Worm (Caenorhabditis elegans): Measurements from ENCODE around the gene jmjd-1.2.
A peak's percentile ranks its signal among the peaks of the same experiment; 100 is the strongest.

Gene jmjd-1.2

ce11 chrIV:4705182-4705581, 44.4 kb downstream of the jmjd-1.2 start (continued):
- TF ChIP-seq akir-1 (GFP tag; optimal IDR thresholded peaks at IDR 0.05) (no peak), ztf-18 (tag; optimal IDR thresholded peaks at IDR 0.05) (peak; percentile 72), pbrm-1 (GFP tag; IDR thresholded peaks at IDR 0.05) (peak; percentile 52), F57C9.4 (tag; optimal IDR thresholded peaks at IDR 0.05) (no peak), hmg-20 (GFP tag; IDR thresholded peaks at IDR 0.05) (no peak), madf-6 (GFP tag; IDR thresholded peaks at IDR 0.05) (no peak), F23B12.7 (tag; optimal IDR thresholded peaks at IDR 0.05; ENCODE audit: insufficient read depth) (no peak), egrh-3 (GFP tag; IDR thresholded peaks at IDR 0.05) (peak; percentile 50; the same call in 1 of the 2 replicates), zim-3 (tag; optimal IDR thresholded peaks at IDR 0.05) (no peak), T26A5.8 (tag; optimal IDR thresholded peaks at IDR 0.05) (no peak), ekl-4 (GFP tag; IDR thresholded peaks at IDR 0.05) (no peak), mes-4 (tag; optimal IDR thresholded peaks at IDR 0.05) (no peak), nfyb-1 (GFP tag; IDR thresholded peaks at IDR 0.05) (peak; percentile 59; the same call in 1 of the 2 replicates), cebp-2 (GFP tag; IDR thresholded peaks at IDR 0.05) (no peak), somi-1 (GFP tag; optimal IDR thresholded peaks at IDR 0.05) (no peak), madf-3 (GFP tag; IDR thresholded peaks at IDR 0.05) (peak; percentile 26; the same call in 1 of the 2 replicates), C06A6.2 (GFP tag; conservative IDR thresholded peaks at IDR 0.05) (no peak), repo-1 (tag; optimal IDR thresholded peaks at IDR 0.05) (peak; percentile 21), F39B2.1 (GFP tag; IDR thresholded peaks at IDR 0.05) (no peak), let-607 (tag; optimal IDR thresholded peaks at IDR 0.05) (peak in 1 of 2 experiments; percentile 27), lir-1 (GFP tag; conservative IDR thresholded peaks at IDR 0.05) (no peak), madf-10 (tag; optimal IDR thresholded peaks at IDR 0.05) (peak; percentile 19), nfya-2 (GFP tag; IDR thresholded peaks at IDR 0.05) (no peak)

- no peak for TF ChIP-seq mxl-1 (tag; optimal IDR thresholded peaks at IDR 0.05)
- TF ChIP-seq ztf-6 (GFP tag; IDR thresholded peaks at IDR 0.05): no peak
- peak; percentile 43 for TF ChIP-seq nhr-27 (tag; optimal IDR thresholded peaks at IDR 0.05)
Measured at ce11 chrIV:4705922-4706321, 45.1 kb downstream of the jmjd-1.2 start.

- TF ChIP-seq ekl-4 (GFP tag; IDR thresholded peaks at IDR 0.05): peak; percentile 46; the same call in 1 of the 2 replicates
- TF ChIP-seq xnd-1 (tag; optimal IDR thresholded peaks at IDR 0.05): peak; percentile 0
- TF ChIP-seq ceh-58 (GFP tag; IDR thresholded peaks at IDR 0.05): 0 out of 2 replicates have a peak, but pooled peaks have one; percentile 36
- TF ChIP-seq chd-7 (tag; optimal IDR thresholded peaks at IDR 0.05): peak; percentile 55
- TF ChIP-seq bed-2 (GFP tag; IDR thresholded peaks at IDR 0.05): no peak
- peak; percentile 71 for TF ChIP-seq F52B5.7 (tag; optimal IDR thresholded peaks at IDR 0.05)
- no peak for TF ChIP-seq tbp1 (GFP tag; optimal IDR thresholded peaks at IDR 0.05)
- peak; percentile 53 for TF ChIP-seq madf-6 (GFP tag; IDR thresholded peaks at IDR 0.05)
- peak; percentile 53; the same call in 1 of the 2 replicates for TF ChIP-seq dox-1 (GFP tag; IDR thresholded peaks at IDR 0.05)
- peak; percentile 18 for TF ChIP-seq mes-4 (tag; optimal IDR thresholded peaks at IDR 0.05)
- TF ChIP-seq mcd-1 (GFP tag; IDR thresholded peaks at IDR 0.05): peak; percentile 34
- TF ChIP-seq ztf-22 (GFP tag; optimal IDR thresholded peaks at IDR 0.05): no peak
- TF ChIP-seq B0336.3 (GFP tag; IDR thresholded peaks at IDR 0.05): no peak; the same call in 1 of the 2 replicates
- TF ChIP-seq nfya-2 (GFP tag; IDR thresholded peaks at IDR 0.05): no peak
- TF ChIP-seq snpc-1.1 (tag; optimal IDR thresholded peaks at IDR 0.05; ENCODE audit: insufficient read depth): no peak
- no peak for TF ChIP-seq gei-17 (GFP tag; optimal IDR thresholded peaks at IDR 0.05)
- TF ChIP-seq zfh-2 (GFP tag; conservative IDR thresholded peaks at IDR 0.05): peak; percentile 77
- TF ChIP-seq hlh-26 (GFP tag; conservative IDR thresholded peaks at IDR 0.05): no peak
- 0 out of 2 replicates have a peak, but pooled peaks have one; percentile 53 for TF ChIP-seq lin-26 (GFP tag; IDR thresholded peaks at IDR 0.05)
Measured at ce11 chrIV:4710459-4710858, 49.7 kb downstream of the jmjd-1.2 start, which contains the start of gene cif-1. cif-1 (minus strand) TSS chrIV:4710755.

All from whole organism, young adult.